Worm (Caenorhabditis elegans): ENCODE data around the gene F54D5.4.

ce11 chrII:11600711-11601110, 31.1 kb downstream of the F54D5.4 start, which contains the start of gene F07A11.4:
- TF ChIP-seq gmeb-2 (tag; optimal IDR thresholded peaks at IDR 0.05) (no peak), ceh-18 (tag; optimal IDR thresholded peaks at IDR 0.05) (no peak), K09A11.1 (tag; optimal IDR thresholded peaks at IDR 0.05; ENCODE audit: insufficient read depth) (no peak), nhr-232 (tag; optimal IDR thresholded peaks at IDR 0.05) (no peak)

Data from whole organism, late embryonic.